Fruit fly (Drosophila melanogaster): Measurements from ENCODE around the gene Lk.

Lk gene

dm6 chr3L:14515690-14516089 lies 44.9 kb downstream of the Lk start:
- TF ChIP-seq noc (tag; optimal IDR thresholded peaks at IDR 0.05): no peak

dm6 chr3L:14513286-14513685 lies 47.3 kb downstream of the Lk start:
- TF ChIP-seq noc (tag; optimal IDR thresholded peaks at IDR 0.05): no peak
